Fruit fly (Drosophila melanogaster): Measurements from ENCODE around the gene CG10958.

CG10958 gene

DNA sequence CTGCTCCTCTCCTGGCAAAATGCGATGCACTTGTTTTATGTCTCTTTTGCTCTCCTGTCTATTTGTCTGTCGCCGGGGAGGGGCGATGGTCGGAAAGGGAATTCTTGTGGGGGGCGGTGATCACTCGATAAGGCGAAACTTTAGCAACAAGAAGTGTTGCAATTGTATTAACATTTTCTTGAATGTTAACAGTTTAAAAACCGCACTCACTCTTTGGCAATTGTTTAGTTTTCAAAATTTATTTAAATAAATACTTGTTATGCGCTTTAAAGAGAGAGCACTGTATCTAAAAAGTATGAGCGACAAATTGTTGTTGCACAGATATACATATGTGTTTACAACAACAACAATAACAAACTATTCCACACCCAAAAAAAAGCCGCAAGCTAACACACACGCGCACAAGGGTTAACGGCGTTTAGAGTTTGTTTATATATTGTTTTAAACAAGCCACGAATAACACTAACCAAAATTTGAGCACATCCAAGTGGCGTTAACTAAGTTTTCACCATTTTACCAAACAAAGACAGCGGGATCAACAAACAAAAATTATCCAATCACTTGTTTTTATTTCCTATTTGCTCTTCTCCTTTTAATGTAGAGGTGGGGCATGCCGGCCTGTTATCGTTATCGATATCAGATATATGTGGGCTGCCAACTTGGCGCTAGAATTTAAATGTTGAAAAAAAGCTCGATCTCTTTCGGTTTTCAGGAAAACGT is 30.4 kb upstream of the CG10958 start, which contains the start of gene CG2258 (continued):
- TF ChIP-seq Ets65A (GFP tag) (peak; percentile 98), ssp (GFP tag; IDR thresholded peaks at IDR 0.05) (peak; percentile 73), az2 (GFP tag; optimal IDR thresholded peaks at IDR 0.05) (peak; percentile 85), CG10267 (tag; optimal IDR thresholded peaks at IDR 0.05) (peak; percentile 74), CG7786 (GFP tag; optimal IDR thresholded peaks at IDR 0.05) (peak; percentile 72), dysf (GFP tag; IDR thresholded peaks at IDR 0.05) (peak; percentile 93), stc (GFP tag; IDR thresholded peaks at IDR 0.05) (peak; percentile 84), CG6683 (GFP tag; optimal IDR thresholded peaks at IDR 0.05) (peak; percentile 60), gce (GFP tag; IDR thresholded peaks at IDR 0.05) (peak; percentile 79), tap (tag; optimal IDR thresholded peaks at IDR 0.05) (peak; percentile 91), CG10462 (GFP tag; optimal IDR thresholded peaks at IDR 0.05) (peak; percentile 1), CG13894 (tag; optimal IDR thresholded peaks at IDR 0.05) (peak; percentile 65), Dad (GFP tag; optimal IDR thresholded peaks at IDR 0.05) (no peak), CG7372 (GFP tag; IDR thresholded peaks at IDR 0.05) (peak; percentile 74), CG32772 (GFP tag; IDR thresholded peaks at IDR 0.05) (peak; percentile 89), slp2 (GFP tag; optimal IDR thresholded peaks at IDR 0.05) (peak; percentile 15), HLH54F (GFP tag; optimal IDR thresholded peaks at IDR 0.05) (peak; percentile 60), Doc3 (GFP tag; IDR thresholded peaks at IDR 0.05; ENCODE audit: partially characterized antibody) (peak; percentile 37; the same call in 1 of the 3 replicates), exex (tag; optimal IDR thresholded peaks at IDR 0.05) (peak; percentile 46), CG7556 (GFP tag; optimal IDR thresholded peaks at IDR 0.05) (peak; percentile 76), CG1529 (GFP tag; optimal IDR thresholded peaks at IDR 0.05) (peak; percentile 82), Poxn (GFP tag; IDR thresholded peaks at IDR 0.05) (peak; percentile 37; the same call in 1 of the 2 replicates), CG4617 (GFP tag; optimal IDR thresholded peaks at IDR 0.05; ENCODE audit: borderline replicate concordance) (peak; percentile 33), Spps (tag; optimal IDR thresholded peaks at IDR 0.05) (peak; percentile 69), fu2 (GFP tag; optimal IDR thresholded peaks at IDR 0.05) (peak; percentile 63), CG10979 (tag; optimal IDR thresholded peaks at IDR 0.05) (peak; percentile 89), croc (GFP tag; conservative IDR thresholded peaks at IDR 0.05) (peak; percentile 81), Sox100B (GFP tag; optimal IDR thresholded peaks at IDR 0.05) (peak; percentile 83), Sin3A (optimal IDR thresholded peaks at IDR 0.05) (no peak), CG31224 (GFP tag; IDR thresholded peaks at IDR 0.05) (peak; percentile 73), Dfd (GFP tag; optimal IDR thresholded peaks at IDR 0.05) (no peak)

DNA sequence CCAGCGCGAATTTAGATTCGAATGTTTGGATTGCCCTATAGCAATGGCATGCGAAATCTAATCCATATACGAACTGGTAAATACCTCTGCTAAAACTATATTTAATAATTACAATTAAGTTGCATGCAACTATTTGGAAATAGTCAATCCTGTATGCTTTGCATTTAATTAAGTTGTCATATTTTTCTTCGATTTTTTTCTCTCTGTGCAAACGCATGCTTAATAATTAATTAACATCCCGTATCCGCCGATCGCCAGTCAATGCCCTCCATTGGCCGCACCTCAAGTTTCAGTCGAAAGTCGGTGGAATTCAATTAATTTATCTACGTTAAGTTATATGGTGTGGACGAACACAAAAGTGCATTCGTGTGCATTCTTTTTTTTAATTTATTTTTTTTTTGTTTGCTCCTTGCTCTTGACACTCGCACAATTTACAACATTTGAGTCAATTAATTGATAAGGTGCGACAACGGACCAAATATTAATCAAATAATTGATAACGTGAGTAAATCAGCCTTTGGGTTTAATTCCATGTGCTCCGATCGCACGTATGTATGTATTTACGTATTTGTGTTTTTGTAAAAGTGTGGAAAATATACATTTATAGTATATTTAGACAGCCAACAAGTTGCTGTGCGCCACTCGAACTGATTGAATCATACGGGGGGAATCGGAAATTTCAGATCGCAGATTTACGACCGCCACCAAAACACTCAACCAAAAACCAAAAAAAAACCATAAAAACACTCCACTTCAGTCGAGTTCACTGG is 25.6 kb upstream of the CG10958 start:
- TF ChIP-seq CG13624 (GFP tag; optimal IDR thresholded peaks at IDR 0.05) (no peak), grn (GFP tag; optimal IDR thresholded peaks at IDR 0.05) (peak; percentile 89), CG10366 (GFP tag; IDR thresholded peaks at IDR 0.05) (no peak), TFAM (GFP tag; optimal IDR thresholded peaks at IDR 0.05) (no peak), gce (GFP tag; IDR thresholded peaks at IDR 0.05) (no peak), CG6683 (GFP tag; optimal IDR thresholded peaks at IDR 0.05) (no peak), fu2 (GFP tag; optimal IDR thresholded peaks at IDR 0.05) (no peak), ssp (GFP tag; IDR thresholded peaks at IDR 0.05) (no peak), CG18599 (GFP tag; optimal IDR thresholded peaks at IDR 0.05) (no peak), CG1792 (GFP tag; optimal IDR thresholded peaks at IDR 0.05) (no peak), pfk (GFP tag; optimal IDR thresholded peaks at IDR 0.05) (no peak), otp (GFP tag; IDR thresholded peaks at IDR 0.05) (no peak), cwo (GFP tag; optimal IDR thresholded peaks at IDR 0.05) (peak; percentile 12), CG8944 (GFP tag; optimal IDR thresholded peaks at IDR 0.05) (no peak), CG15269 (tag; optimal IDR thresholded peaks at IDR 0.05) (no peak), pzg (GFP tag; optimal IDR thresholded peaks at IDR 0.05) (no peak), CG32772 (GFP tag; IDR thresholded peaks at IDR 0.05) (no peak), p53 (GFP tag; optimal IDR thresholded peaks at IDR 0.05) (no peak), stwl (tag; optimal IDR thresholded peaks at IDR 0.05) (no peak), lmd (GFP tag; IDR thresholded peaks at IDR 0.05) (no peak), CG3065 (GFP tag; optimal IDR thresholded peaks at IDR 0.05) (no peak), CG15601 (tag; optimal IDR thresholded peaks at IDR 0.05) (peak; percentile 10), cato (GFP tag; optimal IDR thresholded peaks at IDR 0.05; ENCODE audit: borderline replicate concordance) (no peak)

All from whole organism, embryonic.